Fruit fly (Drosophila melanogaster) whole organism, embryonic: ENCODE measurements around the gene CG31224.

Experiments used
- CG2202 ChIP-seq: fragments of 200-800 bp; sonication (Bioruptor generic); optimal IDR thresholded peaks from 2 replicates; lab custom pipeline; 2018; ENCODE audit warnings: missing biosample characterization, mild to moderate bottlenecking, missing genetic modification characterization
- CG32772 ChIP-seq: fragments of 200-800 bp; sonication (Bioruptor generic); IDR thresholded peaks from 2 replicates; pipeline ENCODE4 v1.3.6; 2022; ENCODE audit warnings: missing biosample characterization, missing genetic modification characterization
- CG3726 ChIP-seq: fragments of 200-800 bp; sonication (Bioruptor generic); IDR thresholded peaks from 3 replicates; pipeline ENCODE4, ENCODE4 v1.3.6; 2022; ENCODE audit warnings: missing biosample characterization, missing genetic modification characterization
- ab ChIP-seq: fragments of 200-800 bp; sonication (Bioruptor generic); optimal IDR thresholded peaks from 2 replicates; lab custom pipeline; 2016; ENCODE audit warnings: missing biosample characterization, missing genetic modification characterization
- caup ChIP-seq: fragments of 200-800 bp; sonication (Bioruptor generic); optimal IDR thresholded peaks from 3 replicates; lab custom pipeline; 2017; ENCODE audit warnings: missing biosample characterization, mild to moderate bottlenecking, missing genetic modification characterization, moderate library complexity; ENCODE audit not compliant: severe bottlenecking
- ems ChIP-seq: fragments of 200-800 bp; sonication (Bioruptor generic); optimal IDR thresholded peaks from 3 replicates; lab custom pipeline; 2016; ENCODE audit warnings: missing biosample characterization, missing genetic modification characterization

DNA sequence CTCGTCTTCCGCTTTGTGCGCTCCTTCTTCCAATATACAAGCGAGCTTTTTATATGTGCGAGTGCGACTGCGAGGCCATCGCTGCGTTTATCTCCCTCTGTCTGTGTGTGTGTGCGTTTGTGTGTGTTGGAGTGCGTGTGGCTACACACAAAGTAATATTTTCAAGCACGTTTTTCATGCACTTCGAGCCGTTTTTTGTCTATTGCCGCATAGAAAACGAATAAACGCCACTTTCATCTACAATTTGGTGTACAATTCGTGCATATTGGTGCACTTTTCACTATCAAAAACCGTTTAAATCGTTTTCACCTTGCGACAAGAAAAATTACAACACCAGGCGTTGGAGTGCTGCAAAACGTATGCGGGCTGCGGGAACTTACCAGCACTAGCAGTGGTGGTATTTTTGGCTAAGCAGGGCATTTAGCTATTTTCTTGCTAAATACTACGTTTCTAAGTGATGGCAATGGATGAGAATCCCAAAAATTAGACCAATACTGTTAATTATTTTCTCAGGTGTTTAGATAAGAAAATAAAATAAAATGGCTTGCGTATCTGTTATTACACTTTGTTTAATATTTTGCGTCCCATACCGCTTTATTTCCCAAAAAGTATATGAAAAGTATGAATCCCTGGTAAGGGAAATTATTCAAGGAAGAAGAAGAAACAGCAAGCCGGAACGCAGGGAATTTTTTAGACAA lies at the start of gene CG31224, which contains the start of gene CstF64:
- TF ChIP-seq CG2202 (tag; lab: Kevin White, UChicago) = peak; percentile 67
- TF ChIP-seq CG32772 = peak; percentile 77
- TF ChIP-seq caup (GFP tag; lab: Kevin White, UChicago) = peak; percentile 86
- peak; percentile 1 for TF ChIP-seq ab (GFP tag; lab: Kevin White, UChicago)
- peak; percentile 90 for TF ChIP-seq ems (GFP tag; lab: Kevin White, UChicago)
- TF ChIP-seq CG3726 (GFP tag; lab: Robert Waterston, UW) = peak; percentile 64; the same call in 2 of the 3 replicates
